Fruit fly (Drosophila melanogaster) whole organism, larva: ENCODE measurements around the gene MFS3.

ENCODE experiments used
- noc ChIP-seq: fragments of 200-800 bp; sonication (Bioruptor generic); optimal IDR thresholded peaks from 3 replicates; lab custom pipeline; 2019; ENCODE audit warnings: missing biosample characterization, mild to moderate bottlenecking, missing genetic modification characterization, moderate library complexity

Gene MFS3

dm6 chr2L:1156592-1157249 is 13.7 kb downstream of the MFS3 start:
- no peak for TF ChIP-seq noc (tag; lab: Kevin White, UChicago)

DNA sequence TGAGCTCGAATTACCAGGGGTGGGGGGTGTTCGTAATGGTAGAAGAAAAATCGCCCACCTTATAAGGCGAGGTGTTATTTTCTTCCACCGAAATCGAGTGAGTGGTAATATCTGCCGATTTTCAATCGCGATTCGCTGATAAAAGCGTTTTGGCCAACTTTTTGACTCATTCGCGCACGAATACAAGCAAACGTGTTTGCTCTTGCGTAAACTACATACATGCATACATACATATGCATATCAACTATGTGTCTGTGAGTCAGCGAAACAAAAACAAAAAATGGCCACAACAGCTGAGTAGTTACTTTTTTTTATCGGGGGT is 14.3 kb downstream of the MFS3 start:
- TF ChIP-seq noc (tag; lab: Kevin White, UChicago) = no peak

DNA sequence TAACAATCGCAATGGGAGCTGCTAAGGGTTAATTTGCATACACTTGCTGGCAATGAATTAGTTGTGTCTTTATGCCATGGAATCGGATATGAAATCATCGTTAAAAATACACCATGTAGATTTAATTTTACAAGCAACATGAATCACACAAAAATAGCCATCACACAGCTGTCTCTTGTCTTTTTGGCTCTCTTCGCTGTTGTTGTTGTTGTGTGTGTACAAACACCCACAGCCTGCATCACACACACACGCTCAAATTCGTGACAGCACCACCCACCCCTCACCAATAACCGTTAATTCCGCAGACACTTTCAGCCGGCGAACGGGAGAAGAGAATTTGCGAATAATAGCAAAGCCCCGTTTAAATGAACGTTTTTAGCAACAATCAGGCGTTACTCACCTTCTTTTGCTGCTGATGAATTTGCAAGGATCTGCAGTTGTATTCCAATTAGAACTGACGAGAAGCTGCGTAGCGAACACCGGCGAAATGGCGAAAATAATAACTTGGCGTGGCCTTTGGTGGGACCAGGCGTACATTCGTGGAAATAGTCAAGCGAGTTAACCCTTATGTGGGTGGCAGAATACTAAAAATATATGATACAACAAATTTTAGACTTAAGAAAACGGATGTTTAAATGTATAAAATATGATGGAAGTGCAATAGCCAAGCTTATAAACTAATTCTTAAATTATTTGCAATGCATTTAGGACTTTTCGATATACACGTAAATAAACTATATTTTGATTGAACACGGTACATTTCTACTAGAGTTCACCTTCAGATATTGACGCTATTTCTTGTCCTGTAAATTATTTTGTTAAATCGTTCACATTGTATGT is 14.9 kb downstream of the MFS3 start, which contains the start of gene capt:
Gene capt (minus strand): TSS at position 584 of the 840 bp plus-strand sequence.
- TF ChIP-seq noc (tag; lab: Kevin White, UChicago) = peak; percentile 35

DNA sequence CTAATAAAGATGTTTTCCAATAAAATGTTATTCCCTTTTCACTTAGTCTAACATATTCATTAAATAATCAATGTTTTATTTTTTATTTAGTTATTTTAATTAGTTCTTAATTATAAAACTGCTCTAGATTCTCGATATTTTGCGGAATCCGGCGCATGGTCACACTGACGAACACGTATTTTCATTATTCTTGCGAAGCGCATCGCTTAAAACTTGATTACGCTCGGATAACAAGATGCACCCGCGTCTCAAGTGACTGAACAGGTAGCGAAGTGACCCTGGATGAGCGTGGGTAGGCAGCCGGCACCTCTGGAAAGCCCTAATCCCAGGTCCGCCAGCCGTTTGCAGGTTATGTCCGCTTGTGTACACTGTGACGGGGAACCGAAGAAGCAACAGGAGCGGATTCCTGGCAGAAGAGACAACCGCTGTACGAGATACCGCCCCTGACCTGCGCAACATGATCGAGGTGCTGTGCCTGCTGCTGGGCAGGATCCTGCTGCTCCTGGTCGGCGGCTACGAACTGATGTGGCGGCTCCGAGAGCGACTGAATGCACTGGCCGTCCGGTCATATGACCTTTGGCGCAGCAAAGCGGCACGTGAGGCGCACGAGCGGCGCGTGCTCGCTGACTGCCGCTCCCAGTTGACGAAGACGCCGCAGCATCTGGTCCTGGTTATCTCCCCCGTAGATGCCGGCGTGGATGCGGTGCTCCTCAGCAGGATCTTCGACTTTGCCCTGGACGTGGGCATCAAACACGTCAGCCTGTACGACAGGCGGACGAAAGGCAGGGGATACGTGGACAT is 15.7 kb downstream of the MFS3 start, which contains the start of gene Tango14:
Gene Tango14 (plus strand): TSS at position 143 of the 801 bp plus-strand sequence.
- TF ChIP-seq noc (tag; lab: Kevin White, UChicago) = no peak

- no peak for TF ChIP-seq noc (tag; lab: Kevin White, UChicago)
Observed at dm6 chr2L:1163538-1164143, 20.6 kb downstream of the MFS3 start, which contains the start of gene CG5080. CG5080 (minus strand) TSS chr2L:1163886.

DNA sequence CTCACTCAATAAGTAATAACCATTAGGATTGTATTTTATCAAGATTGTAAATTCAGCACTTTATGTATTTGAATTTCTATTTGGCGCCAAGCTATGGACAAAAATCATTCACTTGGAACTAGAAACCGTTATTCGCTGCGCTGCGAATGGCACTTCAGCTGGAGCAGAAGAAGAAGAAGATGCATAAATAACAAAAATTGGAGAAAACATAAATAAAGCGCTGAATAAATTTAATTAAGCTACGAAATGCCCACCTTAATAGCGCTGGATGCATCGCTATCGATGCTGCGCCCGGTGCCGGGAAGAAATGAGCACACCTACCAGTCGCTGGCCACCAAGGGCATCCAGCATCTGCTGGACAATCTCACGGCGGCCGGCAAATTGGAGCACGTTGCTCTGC is 21.3 kb downstream of the MFS3 start, which contains the start of gene IntS14:
Gene IntS14 (plus strand): TSS at position 150 of the 400 bp plus-strand sequence.
- TF ChIP-seq noc (tag; lab: Kevin White, UChicago) = no peak

DNA sequence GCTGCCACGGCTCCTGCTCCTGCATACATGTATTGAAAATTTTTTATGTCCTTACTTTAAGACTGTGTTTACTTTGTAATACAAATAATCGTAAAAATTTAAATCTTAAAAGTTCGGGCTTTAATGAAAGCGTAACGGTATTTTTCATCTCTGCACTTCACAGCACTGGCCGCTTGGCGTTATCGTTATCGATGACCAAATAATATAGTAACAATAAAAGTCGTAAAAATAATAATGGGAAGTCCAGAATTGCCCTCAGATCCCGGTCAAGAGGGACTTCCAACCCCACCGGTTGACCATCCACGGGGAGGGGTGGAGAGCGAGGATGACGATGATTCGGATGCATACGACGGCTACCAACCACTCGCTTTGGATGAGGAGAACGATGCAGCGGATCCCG is 23.3 kb downstream of the MFS3 start, which contains the start of gene CG14341:
Gene CG14341 (plus strand): TSS at position 181 of the 400 bp plus-strand sequence.
- TF ChIP-seq noc (tag; lab: Kevin White, UChicago) = no peak

- peak; percentile 72 for TF ChIP-seq noc (tag; lab: Kevin White, UChicago)
Observed at dm6 chr2L:1169867-1170415, 26.9 kb downstream of the MFS3 start, which contains the start of the genes CG31922 and Plap. CG31922 (plus strand) TSS chr2L:1170181. Plap (minus strand) TSS chr2L:1170365.

DNA sequence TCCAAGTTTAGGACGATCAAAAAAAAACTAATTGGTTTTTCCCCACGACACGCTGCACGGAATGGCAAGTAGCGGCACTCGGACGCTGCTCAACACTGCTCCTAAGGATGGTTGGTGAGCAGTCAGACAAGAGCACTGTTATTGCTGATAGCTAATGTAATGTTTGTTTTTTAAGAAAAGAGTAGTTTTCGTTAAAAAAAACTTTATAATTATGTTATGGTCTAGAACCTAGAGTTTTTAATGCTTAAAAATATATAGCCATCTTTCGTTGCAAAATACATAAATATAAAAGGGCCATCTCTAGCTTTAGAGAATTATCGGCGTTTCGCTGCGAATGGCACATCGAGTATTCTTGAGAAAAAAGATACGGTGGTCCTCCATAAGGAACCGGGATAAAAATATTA is 29.7 kb downstream of the MFS3 start, which contains the start of the genes Charon and CG4887:
Gene Charon (minus strand): TSS at position 102 of the 404 bp plus-strand sequence.
Gene CG4887 (plus strand): TSS at position 306 of the 404 bp plus-strand sequence.
- TF ChIP-seq noc (tag; lab: Kevin White, UChicago) = no peak

- no peak for TF ChIP-seq noc (tag; lab: Kevin White, UChicago)
Observed at dm6 chr2L:1177522-1177921, 34.5 kb downstream of the MFS3 start, which contains the start of gene CG4896. CG4896 (plus strand) TSS chr2L:1177690.

DNA sequence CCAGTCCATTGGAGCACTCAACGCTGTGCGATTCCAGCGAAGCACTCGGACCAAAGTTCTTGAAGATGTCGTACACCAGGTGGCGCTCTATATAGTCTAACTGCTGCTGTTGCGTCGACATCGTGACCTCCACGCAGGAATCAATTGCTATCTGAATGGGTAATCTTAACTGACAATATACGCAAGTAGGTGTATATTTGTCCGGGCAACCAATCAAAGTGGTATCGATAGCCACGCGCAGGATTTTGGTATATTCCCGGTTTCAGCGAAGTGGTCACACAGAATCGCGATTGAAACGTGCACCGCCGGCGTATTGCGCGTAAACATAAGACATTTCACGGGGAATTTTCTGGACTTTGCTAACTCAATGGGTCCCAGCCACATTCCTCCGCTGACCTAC is 40.8 kb downstream of the MFS3 start, which contains the start of the genes CG5126 and Tgt:
Gene CG5126 (minus strand): TSS at position 222 of the 400 bp plus-strand sequence.
Gene Tgt (plus strand): TSS at position 267 of the 400 bp plus-strand sequence.
- TF ChIP-seq noc (tag; lab: Kevin White, UChicago) = no peak

DNA sequence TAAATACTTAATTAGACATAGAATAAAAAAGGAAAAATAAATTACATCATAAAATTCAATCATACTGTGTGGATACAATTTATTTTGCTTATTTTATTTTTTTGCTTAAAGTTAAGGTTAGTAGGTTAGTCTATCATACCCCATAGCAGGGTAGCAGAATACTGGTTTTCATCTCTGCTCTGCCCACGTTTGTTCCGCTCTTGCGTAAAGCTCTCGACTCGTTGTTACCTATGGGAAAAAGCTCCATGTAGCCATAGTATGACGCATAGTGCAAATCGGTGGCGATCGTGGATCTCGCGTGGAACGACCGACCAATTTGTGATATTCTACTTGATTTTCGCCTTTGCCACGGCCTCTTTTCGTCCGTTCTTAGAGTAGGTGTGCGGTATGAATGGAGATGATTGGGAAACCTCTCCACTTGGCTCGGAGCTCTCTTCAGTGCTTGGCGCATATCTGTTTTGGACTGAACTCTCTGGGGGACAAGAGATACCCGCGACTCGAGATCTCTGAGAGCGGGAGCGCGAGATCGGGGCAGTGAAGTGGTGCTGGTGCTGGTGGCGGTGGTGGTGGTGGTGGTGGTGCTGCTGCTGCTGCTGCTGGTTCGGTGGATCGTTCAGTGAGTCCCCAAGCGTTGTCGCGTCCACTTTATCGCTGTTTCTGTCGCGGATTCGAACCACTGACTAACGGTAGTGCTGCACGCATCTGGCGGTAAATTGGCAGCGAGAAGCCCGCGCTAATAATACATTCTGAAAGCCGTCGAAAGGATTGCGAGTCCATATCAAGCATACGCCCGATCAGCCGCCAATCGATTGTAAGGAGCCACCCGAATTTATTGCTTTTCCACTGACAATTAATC is 42.9 kb downstream of the MFS3 start, which contains the start of gene CG5001:
Gene CG5001 (plus strand): TSS at position 116 of the 856 bp plus-strand sequence.
- TF ChIP-seq noc (tag; lab: Kevin White, UChicago) = peak; percentile 64
